Fruit fly (Drosophila melanogaster): ENCODE data around the gene Aplip1.

The Aplip1 gene

dm6 chr3L:1188936-1189659, 7.0 kb upstream of the Aplip1 start, which contains the start of gene CG13912:
Gene CG13912 (plus strand): TSS chr3L:1189588.
- TF ChIP-seq CG7372 (GFP tag; IDR thresholded peaks at IDR 0.05) (no peak), scrt (GFP tag; optimal IDR thresholded peaks at IDR 0.05) (no peak), Hey (tag; optimal IDR thresholded peaks at IDR 0.05) (peak; percentile 25), PHDP (tag; optimal IDR thresholded peaks at IDR 0.05) (no peak), Gug (GFP tag; IDR thresholded peaks at IDR 0.05) (no peak), CG34376 (GFP tag; optimal IDR thresholded peaks at IDR 0.05) (peak; percentile 99), CG17385 (GFP tag; optimal IDR thresholded peaks at IDR 0.05) (peak; percentile 18), wek (GFP tag; optimal IDR thresholded peaks at IDR 0.05) (peak; percentile 10), pfk (GFP tag; optimal IDR thresholded peaks at IDR 0.05) (peak; percentile 6), fd102C (GFP tag; optimal IDR thresholded peaks at IDR 0.05) (no peak), Hr78 (GFP tag; optimal IDR thresholded peaks at IDR 0.05) (peak in 1 of 2 experiments; percentile 82), nom (GFP tag; optimal IDR thresholded peaks at IDR 0.05) (peak; percentile 81), klu (GFP tag; IDR thresholded peaks at IDR 0.05) (no peak), Sin3A (optimal IDR thresholded peaks at IDR 0.05) (no peak), MESR4 (GFP tag; optimal IDR thresholded peaks at IDR 0.05) (no peak), CG10654 (GFP tag; optimal IDR thresholded peaks at IDR 0.05) (no peak), Dad (GFP tag; optimal IDR thresholded peaks at IDR 0.05) (no peak), mirr (GFP tag; optimal IDR thresholded peaks at IDR 0.05) (peak; percentile 86), aop (GFP tag; IDR thresholded peaks at IDR 0.05) (no peak), CG7357 (GFP tag; IDR thresholded peaks at IDR 0.05) (no peak), Deaf1 (tag; optimal IDR thresholded peaks at IDR 0.05) (no peak), phol (tag; optimal IDR thresholded peaks at IDR 0.05) (no peak), CG4854 (GFP tag; optimal IDR thresholded peaks at IDR 0.05) (no peak), Hr3 (GFP tag; optimal IDR thresholded peaks at IDR 0.05) (no peak), dimm (GFP tag; IDR thresholded peaks at IDR 0.05) (no peak), CG9876 (GFP tag; optimal IDR thresholded peaks at IDR 0.05) (no peak), dmrt99B (tag; optimal IDR thresholded peaks at IDR 0.05) (peak; percentile 9), Chrac-16 (GFP tag; optimal IDR thresholded peaks at IDR 0.05) (no peak), fd64A (GFP tag; optimal IDR thresholded peaks at IDR 0.05) (peak; percentile 63), CG14710 (tag; optimal IDR thresholded peaks at IDR 0.05) (no peak), CG31441 (GFP tag; IDR thresholded peaks at IDR 0.05) (no peak), ranshi (GFP tag; IDR thresholded peaks at IDR 0.05) (0 out of 2 replicates have a peak, but pooled peaks have one; percentile 14), CG5953 (GFP tag; IDR thresholded peaks at IDR 0.05) (no peak), nerfin-2 (GFP tag; IDR thresholded peaks at IDR 0.05; ENCODE audit: partially characterized antibody) (no peak), HmgZ (tag; optimal IDR thresholded peaks at IDR 0.05) (peak; percentile 75), CG6654 (GFP tag; optimal IDR thresholded peaks at IDR 0.05) (no peak), pzg (GFP tag; optimal IDR thresholded peaks at IDR 0.05) (peak; percentile 11), CG4730 (GFP tag; IDR thresholded peaks at IDR 0.05) (no peak), chm (GFP tag; IDR thresholded peaks at IDR 0.05) (0 out of 2 replicates have a peak, but pooled peaks have one; percentile 25), CG11504 (tag; optimal IDR thresholded peaks at IDR 0.05) (peak; percentile 7), dpn (GFP tag; optimal IDR thresholded peaks at IDR 0.05) (peak; percentile 7 to 17), CG2678 (tag; optimal IDR thresholded peaks at IDR 0.05) (peak; percentile 10), CG14050 (GFP tag; IDR thresholded peaks at IDR 0.05) (no peak), sens (GFP tag) (peak; percentile 3), Nf-YB (GFP tag; optimal IDR thresholded peaks at IDR 0.05) (peak; percentile 3), Xbp1 (GFP tag; optimal IDR thresholded peaks at IDR 0.05) (no peak), Dip3 (GFP tag; optimal IDR thresholded peaks at IDR 0.05) (no peak), CG6813 (GFP tag; optimal IDR thresholded peaks at IDR 0.05) (no peak), CG10462 (GFP tag; optimal IDR thresholded peaks at IDR 0.05) (no peak), HmgD (GFP tag; optimal IDR thresholded peaks at IDR 0.05) (no peak)

All from whole organism, embryonic.